Fruit fly (Drosophila melanogaster): ENCODE measurements around the gene CG10274.

CG10274 gene

dm6 chr3L:6143188-6143755 lies 38.4 kb downstream of the CG10274 start, which contains the start of gene Lcp65Ad:
Gene Lcp65Ad, plus strand, starts transcription at chr3L:6143395.
- TF ChIP-seq bab1 (GFP tag; optimal IDR thresholded peaks at IDR 0.05), result no peak
- TF ChIP-seq CG14711 (tag; optimal IDR thresholded peaks at IDR 0.05), result no peak
- no peak for TF ChIP-seq Hr96 (GFP tag; optimal IDR thresholded peaks at IDR 0.05)
- no peak for TF ChIP-seq CG1620 (GFP tag; optimal IDR thresholded peaks at IDR 0.05)
- no peak for TF ChIP-seq CG33017 (tag; optimal IDR thresholded peaks at IDR 0.05)
- TF ChIP-seq CG7045 (GFP tag; optimal IDR thresholded peaks at IDR 0.05), result no peak
- TF ChIP-seq Crg-1 (GFP tag; optimal IDR thresholded peaks at IDR 0.05), result no peak
- TF ChIP-seq kay (GFP tag; ENCODE audit: borderline replicate concordance), result no peak
- TF ChIP-seq CG12768 (GFP tag; optimal IDR thresholded peaks at IDR 0.05), result no peak
- no peak for TF ChIP-seq Mnt (GFP tag; optimal IDR thresholded peaks at IDR 0.05)
- TF ChIP-seq CG7101 (tag; optimal IDR thresholded peaks at IDR 0.05), result no peak
- no peak for TF ChIP-seq CG5204 (GFP tag; optimal IDR thresholded peaks at IDR 0.05)
- TF ChIP-seq cnc (optimal IDR thresholded peaks at IDR 0.05), result no peak
- no peak for TF ChIP-seq pad (GFP tag; optimal IDR thresholded peaks at IDR 0.05)
- no peak for TF ChIP-seq cic (GFP tag; optimal IDR thresholded peaks at IDR 0.05)
- no peak for TF ChIP-seq tj (GFP tag; optimal IDR thresholded peaks at IDR 0.05)
- TF ChIP-seq Clk (GFP tag; optimal IDR thresholded peaks at IDR 0.05), result no peak

dm6 chr3L:6142313-6142712 lies 39.3 kb downstream of the CG10274 start, which contains the start of gene Cpr65Aw:
Gene Cpr65Aw, minus strand, starts transcription at chr3L:6142413.
- TF ChIP-seq ovo (GFP tag; optimal IDR thresholded peaks at IDR 0.05), result no peak
- TF ChIP-seq CG7045 (GFP tag; optimal IDR thresholded peaks at IDR 0.05), result no peak
- TF ChIP-seq CG12768 (GFP tag; optimal IDR thresholded peaks at IDR 0.05), result no peak
- TF ChIP-seq tj (GFP tag; optimal IDR thresholded peaks at IDR 0.05), result no peak

- no peak for TF ChIP-seq bab1 (GFP tag; optimal IDR thresholded peaks at IDR 0.05)
- no peak for TF ChIP-seq CG5204 (GFP tag; optimal IDR thresholded peaks at IDR 0.05)
- no peak for TF ChIP-seq ovo (GFP tag; optimal IDR thresholded peaks at IDR 0.05)
- no peak for TF ChIP-seq pad (GFP tag; optimal IDR thresholded peaks at IDR 0.05)
- no peak for TF ChIP-seq CG33017 (tag; optimal IDR thresholded peaks at IDR 0.05)
- no peak for TF ChIP-seq CG7045 (GFP tag; optimal IDR thresholded peaks at IDR 0.05)
- TF ChIP-seq Mnt (GFP tag; optimal IDR thresholded peaks at IDR 0.05), result no peak
Observed at dm6 chr3L:6141538-6141937, 40.1 kb downstream of the CG10274 start.

- TF ChIP-seq Hr96 (GFP tag; optimal IDR thresholded peaks at IDR 0.05) (no peak), cic (GFP tag; optimal IDR thresholded peaks at IDR 0.05) (no peak), CG12768 (GFP tag; optimal IDR thresholded peaks at IDR 0.05) (no peak), Crg-1 (GFP tag; optimal IDR thresholded peaks at IDR 0.05) (no peak), pad (GFP tag; optimal IDR thresholded peaks at IDR 0.05) (no peak), CG7101 (tag; optimal IDR thresholded peaks at IDR 0.05) (no peak), ovo (GFP tag; optimal IDR thresholded peaks at IDR 0.05) (no peak), Clk (GFP tag; optimal IDR thresholded peaks at IDR 0.05) (no peak), Mnt (GFP tag; optimal IDR thresholded peaks at IDR 0.05) (no peak), bab1 (GFP tag; optimal IDR thresholded peaks at IDR 0.05) (no peak), CG7045 (GFP tag; optimal IDR thresholded peaks at IDR 0.05) (no peak)
Observed at dm6 chr3L:6140771-6141472, 40.7 kb downstream of the CG10274 start.

DNA sequence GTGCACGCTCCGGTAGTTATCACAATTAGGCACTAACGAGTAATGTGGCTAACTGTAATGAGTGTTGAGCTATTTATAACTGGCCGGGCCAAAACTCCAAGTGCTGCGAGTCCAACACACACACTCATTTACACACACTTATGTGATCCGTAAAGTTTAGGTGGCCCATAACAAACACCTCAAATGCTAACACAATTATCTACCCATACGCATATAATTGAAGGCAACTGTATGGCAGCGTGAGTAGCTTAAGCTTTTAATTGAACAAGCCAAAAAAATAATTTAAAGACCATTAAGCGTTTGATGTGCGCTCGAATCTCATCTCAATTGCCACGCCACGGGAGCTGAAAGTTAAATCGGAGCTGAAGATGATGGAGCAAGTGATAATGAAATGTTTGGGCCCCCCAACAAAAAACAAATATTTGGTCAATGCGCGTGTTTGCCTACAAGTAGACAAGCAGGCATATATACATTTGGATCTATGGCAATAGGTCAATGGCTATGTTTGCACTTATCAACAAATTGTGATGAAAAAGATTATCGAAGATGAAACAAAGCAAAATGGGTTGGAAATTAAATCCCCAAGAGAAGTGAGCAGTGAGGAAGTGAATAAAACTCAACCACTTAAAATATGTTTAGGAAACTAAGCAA lies 41.6 kb downstream of the CG10274 start, which contains the start of gene Cpr65Av:
TSS of gene Cpr65Av (minus strand) at position 51 of the 651 bp plus-strand sequence.
- TF ChIP-seq bab1 (GFP tag; optimal IDR thresholded peaks at IDR 0.05) (no peak), Crg-1 (GFP tag; optimal IDR thresholded peaks at IDR 0.05) (no peak), tj (GFP tag; optimal IDR thresholded peaks at IDR 0.05) (no peak), Hr96 (GFP tag; optimal IDR thresholded peaks at IDR 0.05) (no peak), kay (GFP tag; ENCODE audit: borderline replicate concordance) (no peak), CG33017 (tag; optimal IDR thresholded peaks at IDR 0.05) (no peak), CG14711 (tag; optimal IDR thresholded peaks at IDR 0.05) (no peak), CG1620 (GFP tag; optimal IDR thresholded peaks at IDR 0.05) (no peak), Mnt (GFP tag; optimal IDR thresholded peaks at IDR 0.05) (no peak), CG7101 (tag; optimal IDR thresholded peaks at IDR 0.05) (no peak), cic (GFP tag; optimal IDR thresholded peaks at IDR 0.05) (no peak)

- TF ChIP-seq CG7101 (tag; optimal IDR thresholded peaks at IDR 0.05) (no peak), toe (GFP tag; optimal IDR thresholded peaks at IDR 0.05) (no peak), ovo (GFP tag; optimal IDR thresholded peaks at IDR 0.05) (no peak), tj (GFP tag; optimal IDR thresholded peaks at IDR 0.05) (no peak), Mnt (GFP tag; optimal IDR thresholded peaks at IDR 0.05) (no peak), CG14711 (tag; optimal IDR thresholded peaks at IDR 0.05) (no peak), Crg-1 (GFP tag; optimal IDR thresholded peaks at IDR 0.05) (no peak), CG33017 (tag; optimal IDR thresholded peaks at IDR 0.05) (no peak), Clk (GFP tag; optimal IDR thresholded peaks at IDR 0.05) (no peak), CG12768 (GFP tag; optimal IDR thresholded peaks at IDR 0.05) (no peak), cic (GFP tag; optimal IDR thresholded peaks at IDR 0.05) (no peak), CG7045 (GFP tag; optimal IDR thresholded peaks at IDR 0.05) (no peak)
Observed at dm6 chr3L:6138586-6138985, 43.0 kb downstream of the CG10274 start.

All from whole organism, adult.